Fruit fly (Drosophila melanogaster) whole organism, pupa: ENCODE measurements around the gene CG17732.
A peak's percentile ranks its signal among the peaks of the same experiment; 100 is the strongest.

Experiments used
- CG10348 ChIP-seq: fragments of 200-800 bp; sonication (Bioruptor generic); IDR thresholded peaks from 2 replicates; pipeline ENCODE4 v1.3.6; 2022; ENCODE audit warnings: missing biosample characterization, missing genetic modification characterization
- CG12605 ChIP-seq: fragments of 200-800 bp; sonication (Bioruptor generic); IDR thresholded peaks from 2 replicates; pipeline ENCODE4 v1.3.6; 2022; ENCODE audit warnings: missing biosample characterization, missing genetic modification characterization
- CG13204 ChIP-seq: fragments of 200-800 bp; sonication (Bioruptor generic); optimal IDR thresholded peaks from 2 replicates; lab custom pipeline; 2018; ENCODE audit warnings: missing biosample characterization, mild to moderate bottlenecking, missing genetic modification characterization, moderate library complexity
- CG14655 ChIP-seq: fragments of 200-800 bp; sonication (Bioruptor generic); optimal IDR thresholded peaks from 3 replicates; lab custom pipeline; 2017; ENCODE audit warnings: mild to moderate bottlenecking, missing biosample characterization, missing genetic modification reagents, missing genetic modification characterization
- CG15710 ChIP-seq: fragments of 200-800 bp; sonication (Bioruptor generic); optimal IDR thresholded peaks from 2 replicates; lab custom pipeline; 2018; ENCODE audit warnings: missing biosample characterization, mild to moderate bottlenecking, missing genetic modification characterization, moderate library complexity
- CG17806 ChIP-seq: fragments of 200-800 bp; sonication (Bioruptor generic); optimal IDR thresholded peaks from 2 replicates; lab custom pipeline; 2018; ENCODE audit warnings: missing biosample characterization, mild to moderate bottlenecking, missing genetic modification characterization, moderate library complexity
- CG32121 ChIP-seq: fragments of 200-800 bp; sonication (Bioruptor generic); IDR thresholded peaks from 2 replicates; pipeline ENCODE4 v1.3.6; 2022; ENCODE audit warnings: missing biosample characterization, missing genetic modification characterization
- CG34367 ChIP-seq: fragments of 200-800 bp; sonication (Bioruptor generic); optimal IDR thresholded peaks from 2 replicates; lab custom pipeline; 2018; ENCODE audit warnings: missing biosample characterization, mild to moderate bottlenecking, missing genetic modification characterization
- CG4496 ChIP-seq: fragments of 200-800 bp; sonication (Bioruptor generic); IDR thresholded peaks from 3 replicates; pipeline ENCODE4 v1.3.6; 2022; ENCODE audit warnings: missing biosample characterization, missing genetic modification characterization
- CG8159 ChIP-seq: fragments of 200-800 bp; sonication (Bioruptor generic); optimal IDR thresholded peaks from 3 replicates; lab custom pipeline; 2018; ENCODE audit warnings: missing biosample characterization, mild to moderate bottlenecking, missing genetic modification characterization, moderate library complexity
- CG8301 ChIP-seq: fragments of 200-800 bp; sonication (Bioruptor generic); optimal IDR thresholded peaks from 2 replicates; lab custom pipeline; 2018; ENCODE audit warnings: missing biosample characterization, mild to moderate bottlenecking, missing genetic modification characterization
- CG9948 ChIP-seq: fragments of 200-800 bp; sonication (Bioruptor generic); optimal IDR thresholded peaks from 2 replicates; lab custom pipeline; 2018; ENCODE audit warnings: missing biosample characterization, mild to moderate bottlenecking, missing genetic modification characterization, moderate library complexity
- D1 ChIP-seq: fragments of 200-800 bp; sonication (Bioruptor generic); optimal IDR thresholded peaks from 2 replicates; lab custom pipeline; 2018; ENCODE audit warnings: missing biosample characterization, mild to moderate bottlenecking, missing genetic modification characterization, moderate library complexity
- EcR ChIP-seq: fragments of 200-800 bp; sonication (Bioruptor generic); optimal IDR thresholded peaks from 3 replicates; lab custom pipeline; 2019; ENCODE audit warnings: missing biosample characterization, missing genetic modification characterization, mild to moderate bottlenecking, moderate library complexity, missing genetic modification reagents
- Ets98B ChIP-seq: fragments of 200-800 bp; sonication (Bioruptor generic); IDR thresholded peaks from 2 replicates; pipeline ENCODE4 v1.3.6; 2022; ENCODE audit warnings: missing biosample characterization, missing genetic modification characterization
- Pif1A ChIP-seq: fragments of 200-800 bp; sonication (Bioruptor generic); optimal IDR thresholded peaks from 3 replicates; lab custom pipeline; 2016; ENCODE audit warnings: missing biosample characterization, missing genetic modification characterization
- Pif1B ChIP-seq: fragments of 200-800 bp; sonication (Bioruptor generic); optimal IDR thresholded peaks from 3 replicates; lab custom pipeline; 2016; ENCODE audit warnings: missing biosample characterization, missing genetic modification characterization
- Snoo ChIP-seq: fragments of 200-800 bp; sonication (Bioruptor generic); optimal IDR thresholded peaks from 3 replicates; lab custom pipeline; 2017; ENCODE audit warnings: missing biosample characterization, mild to moderate bottlenecking, missing genetic modification characterization, inconsistent platforms
- fd96Ca ChIP-seq: fragments of 200-800 bp; sonication (Bioruptor generic); IDR thresholded peaks from 3 replicates; pipeline ENCODE4 v1.3.6; 2022; ENCODE audit warnings: missing biosample characterization, missing genetic modification characterization
- gl ChIP-seq: fragments of 200-800 bp; sonication (Bioruptor generic); optimal IDR thresholded peaks from 2 replicates; lab custom pipeline; 2018; ENCODE audit warnings: missing biosample characterization, mild to moderate bottlenecking, missing genetic modification characterization
- rn ChIP-seq: fragments of 200-800 bp; sonication (Bioruptor generic); IDR thresholded peaks from 2 replicates; pipeline ENCODE4 v1.3.6; 2022; ENCODE audit warnings: missing biosample characterization, missing genetic modification characterization

CG17732 gene

dm6 chr3L:19994015-19994414 lies 12.5 kb downstream of the CG17732 start:
- TF ChIP-seq CG8159 (tag; lab: Kevin White, UChicago): no peak
- TF ChIP-seq EcR (GFP tag; lab: Kevin White, UChicago): no peak

DNA sequence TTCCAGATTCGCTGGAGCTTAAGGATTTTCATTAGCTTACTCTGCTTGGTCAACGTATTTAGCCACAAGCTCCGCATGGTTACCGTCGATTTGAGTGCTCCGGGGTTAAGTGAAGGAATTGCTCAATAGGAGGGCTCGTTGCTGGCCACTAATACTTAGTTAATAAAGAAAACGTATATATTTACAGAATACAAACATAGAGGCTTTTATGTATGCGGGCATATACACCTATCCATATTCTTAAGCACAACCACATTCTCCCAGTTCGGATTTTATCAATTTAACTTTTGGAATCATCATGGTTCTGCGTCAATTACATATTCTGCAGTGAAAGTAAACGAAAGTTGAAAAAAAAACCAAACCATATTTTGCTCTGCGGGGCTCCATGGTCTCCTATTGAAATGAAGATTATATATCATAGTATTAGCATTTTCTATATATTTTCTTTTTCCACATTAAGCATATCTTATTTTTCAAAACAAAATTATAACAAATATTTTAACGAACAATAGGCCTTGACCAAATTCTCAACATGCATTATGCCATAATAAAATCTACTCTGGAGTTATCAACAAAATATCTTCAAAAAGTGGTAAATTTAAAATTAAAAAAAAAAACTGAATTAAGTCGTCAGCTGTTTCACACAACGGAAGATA lies 18.7 kb downstream of the CG17732 start, which contains the start of the genes Tom20 and Gabat:
Gene Tom20 (plus strand): TSS at position 564 of the 656 bp plus-strand sequence.
Gene Gabat (minus strand): TSS at position 606 of the 656 bp plus-strand sequence.
- TF ChIP-seq CG10348 (GFP tag; lab: Robert Waterston, UW) (no peak), CG9948 (no peak), CG32121 (GFP tag; lab: Robert Waterston, UW) (no peak)

DNA sequence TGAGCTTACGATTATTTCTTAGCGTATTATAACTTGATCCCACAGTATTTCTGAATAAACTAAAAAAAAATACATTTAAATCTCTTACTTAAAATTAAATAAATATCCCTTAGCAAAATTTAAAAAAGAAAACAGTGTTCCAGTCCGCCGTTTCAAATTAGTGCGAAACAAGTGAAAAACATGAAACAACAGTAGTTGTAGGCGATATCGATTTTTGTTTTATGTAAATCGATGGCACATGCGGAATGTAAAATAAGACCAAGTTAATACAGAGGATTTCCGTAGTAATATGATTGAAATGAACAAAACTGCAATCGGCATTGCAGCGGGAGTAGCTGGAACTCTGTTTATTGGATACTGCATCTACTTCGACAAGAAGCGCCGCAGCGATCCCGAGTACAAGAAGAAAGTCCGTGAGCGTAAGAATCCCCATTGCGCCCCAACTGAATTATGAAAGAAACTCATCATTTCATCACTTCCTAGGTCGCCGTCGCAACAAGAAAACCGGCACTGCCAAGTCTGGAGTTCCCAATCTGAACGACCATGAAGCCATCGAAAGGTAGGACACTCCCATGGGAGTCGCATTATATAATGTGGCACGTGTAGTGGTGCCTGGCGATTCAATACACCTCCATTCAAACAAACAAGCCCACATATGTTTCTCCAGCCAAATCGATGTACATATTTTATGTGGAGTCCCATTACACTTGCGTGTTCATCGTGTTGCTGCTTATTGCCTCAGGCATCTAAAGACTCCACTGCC lies 19.6 kb downstream of the CG17732 start:
- TF ChIP-seq CG8159 (tag; lab: Kevin White, UChicago) (no peak), CG9948 (no peak), CG12605 (GFP tag; lab: Robert Waterston, UW) (no peak), CG13204 (GFP tag; lab: Kevin White, UChicago) (no peak), CG4496 (GFP tag; lab: Robert Waterston, UW) (no peak), CG8301 (tag; lab: Kevin White, UChicago) (no peak), gl (no peak), CG17806 (tag; lab: Kevin White, UChicago) (no peak), CG34367 (tag; lab: Kevin White, UChicago) (no peak), CG10348 (GFP tag; lab: Robert Waterston, UW) (no peak)

dm6 chr3L:20002482-20003234 lies 21.2 kb downstream of the CG17732 start, which contains the start of gene CG7668:
Gene CG7668, plus strand, starts transcription at chr3L:20002736.
- no peak; the same call in 1 of the 2 replicates for TF ChIP-seq rn (GFP tag; lab: Robert Waterston, UW)
- peak; percentile 93 for TF ChIP-seq Ets98B (GFP tag; lab: Robert Waterston, UW)
- TF ChIP-seq Snoo (tag; lab: Kevin White, UChicago): peak; percentile 91
- peak; percentile 92 for TF ChIP-seq CG15710
- TF ChIP-seq CG8159 (tag; lab: Kevin White, UChicago): peak; percentile 92
- TF ChIP-seq CG10348 (GFP tag; lab: Robert Waterston, UW): 0 out of 2 replicates have a peak, but pooled peaks have one; percentile 20
- peak; percentile 92 for TF ChIP-seq CG17806 (tag; lab: Kevin White, UChicago)
- peak; percentile 83 for TF ChIP-seq gl
- TF ChIP-seq CG32121 (GFP tag; lab: Robert Waterston, UW): peak; percentile 90
- peak; percentile 87 for TF ChIP-seq CG8301 (tag; lab: Kevin White, UChicago)
- peak; percentile 86 for TF ChIP-seq CG9948
- peak; percentile 89 for TF ChIP-seq CG12605 (GFP tag; lab: Robert Waterston, UW)
- TF ChIP-seq CG34367 (tag; lab: Kevin White, UChicago): peak; percentile 83
- TF ChIP-seq CG4496 (GFP tag; lab: Robert Waterston, UW): peak; percentile 96
- peak; percentile 89 for TF ChIP-seq CG14655 (GFP tag; lab: Kevin White, UChicago)
- peak; percentile 81 for TF ChIP-seq D1 (tag; lab: Kevin White, UChicago)
- TF ChIP-seq CG13204 (GFP tag; lab: Kevin White, UChicago): no peak
- TF ChIP-seq EcR (GFP tag; lab: Kevin White, UChicago): no peak
- TF ChIP-seq Pif1B (GFP tag; lab: Kevin White, UChicago): peak; percentile 80
- no peak for TF ChIP-seq fd96Ca (GFP tag; lab: Robert Waterston, UW)
- peak; percentile 89 for TF ChIP-seq Pif1A

DNA sequence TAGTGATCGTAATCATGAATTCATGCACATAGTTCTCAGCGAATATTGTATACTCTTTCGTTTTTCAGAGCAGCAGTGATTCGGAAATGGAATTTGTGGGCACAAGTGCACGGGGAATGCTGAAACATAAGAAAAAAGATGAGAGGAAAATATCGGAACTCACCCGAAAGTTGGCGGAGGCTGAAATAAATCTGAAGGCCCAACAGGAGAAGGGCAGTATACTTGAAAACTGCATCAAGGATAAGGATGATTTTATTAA lies 21.7 kb downstream of the CG17732 start:
- TF ChIP-seq D1 (tag; lab: Kevin White, UChicago): no peak
- 0 out of 3 replicates have a peak, but pooled peaks have one; percentile 4 for TF ChIP-seq CG4496 (GFP tag; lab: Robert Waterston, UW)

DNA sequence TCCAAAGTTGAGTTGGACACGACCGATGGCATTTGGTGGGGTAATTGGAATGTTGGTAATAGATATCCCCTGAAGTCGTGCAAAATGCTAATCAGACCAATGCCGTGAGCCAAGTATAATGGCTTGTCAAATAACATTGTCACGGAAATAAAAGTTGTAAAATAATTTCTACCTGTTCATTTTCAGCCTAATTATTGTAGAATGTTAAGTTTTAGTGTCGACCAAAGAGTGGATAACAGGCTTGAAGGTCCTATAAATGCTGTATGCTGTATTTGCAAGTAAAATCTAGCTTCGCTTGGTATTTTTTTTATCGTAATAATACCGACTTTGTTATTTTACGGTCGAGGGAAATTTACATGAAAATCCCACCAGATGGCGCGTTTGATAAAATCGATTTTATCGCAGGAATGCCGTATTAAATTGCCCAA lies 23.0 kb downstream of the CG17732 start:
- no peak for TF ChIP-seq D1 (tag; lab: Kevin White, UChicago)
- TF ChIP-seq CG34367 (tag; lab: Kevin White, UChicago): no peak
- TF ChIP-seq Pif1A: no peak
- TF ChIP-seq CG14655 (GFP tag; lab: Kevin White, UChicago): no peak
- no peak for TF ChIP-seq fd96Ca (GFP tag; lab: Robert Waterston, UW)
- no peak for TF ChIP-seq Snoo (tag; lab: Kevin White, UChicago)
- TF ChIP-seq CG32121 (GFP tag; lab: Robert Waterston, UW): no peak
- TF ChIP-seq EcR (GFP tag; lab: Kevin White, UChicago): no peak
- no peak for TF ChIP-seq CG12605 (GFP tag; lab: Robert Waterston, UW)
- no peak for TF ChIP-seq CG10348 (GFP tag; lab: Robert Waterston, UW)
- no peak for TF ChIP-seq rn (GFP tag; lab: Robert Waterston, UW)
- no peak for TF ChIP-seq gl
- TF ChIP-seq Ets98B (GFP tag; lab: Robert Waterston, UW): no peak
- TF ChIP-seq CG15710: no peak
- TF ChIP-seq CG9948: no peak
- no peak for TF ChIP-seq CG13204 (GFP tag; lab: Kevin White, UChicago)
- no peak for TF ChIP-seq CG8301 (tag; lab: Kevin White, UChicago)
- no peak for TF ChIP-seq Pif1B (GFP tag; lab: Kevin White, UChicago)
- TF ChIP-seq, all 21 proteins: peak for 0
